Worm (Caenorhabditis elegans): ENCODE data around the gene T20F7.1.

- TF ChIP-seq pha-4 (tag; optimal IDR thresholded peaks at IDR 0.05) (no peak), snpc-4 (GFP tag; optimal IDR thresholded peaks at IDR 0.05) (no peak), snpc-4 (tag; optimal IDR thresholded peaks at IDR 0.05) (no peak), unc-62 (GFP tag; optimal IDR thresholded peaks at IDR 0.05) (no peak), ccch-3 (GFP tag; optimal IDR thresholded peaks at IDR 0.05) (no peak), him-1 (tag; optimal IDR thresholded peaks at IDR 0.05) (no peak), F49E8.2 (tag; optimal IDR thresholded peaks at IDR 0.05; ENCODE audit: insufficient read depth) (no peak), attf-5 (GFP tag; optimal IDR thresholded peaks at IDR 0.05) (no peak), tlf-1 (GFP tag; optimal IDR thresholded peaks at IDR 0.05) (no peak), nfya-1 (tag; optimal IDR thresholded peaks at IDR 0.05; ENCODE audit: borderline replicate concordance, insufficient read depth) (no peak), sea-2 (GFP tag; IDR thresholded peaks at IDR 0.05) (no peak), bed-2 (GFP tag; IDR thresholded peaks at IDR 0.05) (no peak), nhr-90 (tag; optimal IDR thresholded peaks at IDR 0.05) (no peak)
Observed at ce11 chrX:16863320-16863719, 9.4 kb upstream of the T20F7.1 start.
